Worm (Caenorhabditis elegans) whole organism, L1 larva: ENCODE data around the gene ddp-1.

Source experiments
- C04F5.9 ChIP-seq: sonication (generic microtip); optimal IDR thresholded peaks from 2 replicates; lab custom pipeline; 2016; ENCODE audit warnings: missing genetic modification characterization, missing compliant biosample characterization
- C16A3.4 ChIP-seq: fragments of 150-350 bp; optimal IDR thresholded peaks from 2 replicates; lab custom pipeline; 2014; ENCODE audit warnings: missing biosample characterization, missing genetic modification characterization
- C34B4.2 ChIP-seq: sonication (generic microtip); optimal IDR thresholded peaks from 2 replicates; lab custom pipeline; 2017; ENCODE audit warnings: mild to moderate bottlenecking, missing genetic modification characterization, missing compliant biosample characterization
- F16B12.6 ChIP-seq: fragments of 150-350 bp; optimal IDR thresholded peaks from 2 replicates; lab custom pipeline; 2014; ENCODE audit warnings: missing biosample characterization, missing genetic modification characterization
- ama-1 ChIP-seq: fragments of 150-350 bp; optimal IDR thresholded peaks from 2 replicates; lab custom pipeline; 2014
- blmp-1 ChIP-seq: fragments of 150-350 bp; optimal IDR thresholded peaks from 2 replicates; lab custom pipeline; 2014; ENCODE audit warnings: missing biosample characterization, missing genetic modification characterization
- ceh-63 ChIP-seq: fragments of 200-800 bp; sonication (Bioruptor generic); optimal IDR thresholded peaks from 2 replicates; lab custom pipeline; 2018; ENCODE audit warnings: mild to moderate bottlenecking, missing genetic modification characterization, missing compliant biosample characterization
- ceh-8 ChIP-seq: fragments of 200-800 bp; sonication (Bioruptor generic); optimal IDR thresholded peaks from 2 replicates; lab custom pipeline; 2018; ENCODE audit warnings: mild to moderate bottlenecking, missing genetic modification characterization, moderate library complexity, missing compliant biosample characterization
- ceh-82 ChIP-seq, 3 experiments: fragments of 150-350 bp in 1 of 3; sonication (generic microtip) in 2 of 3; optimal IDR thresholded peaks; 2 replicates each; lab custom pipeline; 2014 to 2017; ENCODE audit warnings: missing biosample characterization in 3 of 3, missing genetic modification characterization in 3 of 3
- ces-1 ChIP-seq: fragments of 150-350 bp; optimal IDR thresholded peaks from 2 replicates; lab custom pipeline; 2014; ENCODE audit warnings: missing biosample characterization, missing genetic modification reagents, missing genetic modification characterization
- dpl-1 ChIP-seq, 3 experiments: fragments of 150-350 bp in 2 of 3; sonication (generic microtip) in 1 of 3; optimal IDR thresholded peaks; 2 replicates each; lab custom pipeline; 2014 to 2017; ENCODE audit warnings: missing biosample characterization in 3 of 3, missing genetic modification characterization in 3 of 3, missing genetic modification reagents in 3 of 3
- dsc-1 ChIP-seq: sonication (generic microtip); optimal IDR thresholded peaks from 2 replicates; lab custom pipeline; 2016; ENCODE audit warnings: mild to moderate bottlenecking, missing genetic modification characterization, missing compliant biosample characterization
- efl-1 ChIP-seq, 4 experiments: fragments of 150-350 bp; optimal IDR thresholded peaks in 3 of 4; peaks in 1 of 4; 1 replicate in 1 of 4; 2 replicates in 3 of 4; lab custom pipeline; 2014; ENCODE audit warnings: missing biosample characterization in 2 of 4, missing genetic modification characterization in 2 of 4, missing genetic modification reagents in 2 of 4
- egl-13 ChIP-seq: sonication (generic microtip); optimal IDR thresholded peaks from 2 replicates; lab custom pipeline; 2016; ENCODE audit warnings: missing genotype, missing genetic modification reagents, missing genetic modification characterization, missing compliant biosample characterization
- elt-3 ChIP-seq, 6 experiments: fragments of 150-350 bp in 1 of 6; sonication (generic microtip); optimal IDR thresholded peaks; 2 replicates each; lab custom pipeline; 2017 to 2018; ENCODE audit warnings: missing biosample characterization in 6 of 6, missing genetic modification characterization in 6 of 6, inconsistent platforms in 1 of 6
- ets-5 ChIP-seq: fragments of 200-800 bp; sonication (Bioruptor generic); IDR thresholded peaks from 2 replicates; pipeline ENCODE4 v1.3.6; 2022; ENCODE audit warnings: missing genetic modification characterization, missing compliant biosample characterization
- fkh-4 ChIP-seq: sonication (generic microtip); optimal IDR thresholded peaks from 2 replicates; lab custom pipeline; 2016; ENCODE audit warnings: missing compliant biosample characterization, missing genetic modification characterization, borderline replicate concordance
- fkh-8 ChIP-seq: sonication (generic microtip); optimal IDR thresholded peaks from 2 replicates; lab custom pipeline; 2016; ENCODE audit warnings: mild to moderate bottlenecking, missing genetic modification characterization, missing compliant biosample characterization
- fos-1 ChIP-seq: fragments of 150-350 bp; optimal IDR thresholded peaks from 2 replicates; lab custom pipeline; 2014; ENCODE audit warnings: missing biosample characterization, missing genetic modification characterization
- hlh-4 ChIP-seq: sonication (generic microtip); optimal IDR thresholded peaks from 2 replicates; lab custom pipeline; 2016; ENCODE audit warnings: mild to moderate bottlenecking, missing genetic modification characterization, missing compliant biosample characterization
- hpl-2 ChIP-seq: fragments of 150-350 bp; optimal IDR thresholded peaks from 2 replicates; lab custom pipeline; 2014; ENCODE audit warnings: missing biosample characterization, missing genetic modification reagents, missing genetic modification characterization
- irx-1 ChIP-seq: sonication (generic microtip); optimal IDR thresholded peaks from 2 replicates; lab custom pipeline; 2016; ENCODE audit warnings: missing genetic modification characterization, missing compliant biosample characterization
- lin-15B ChIP-seq: fragments of 150-350 bp; sonication (generic microtip); optimal IDR thresholded peaks from 3 replicates; lab custom pipeline; 2014; ENCODE audit warnings: missing biosample characterization, missing genetic modification characterization
- lin-39 ChIP-seq: fragments of 150-350 bp; optimal IDR thresholded peaks from 2 replicates; lab custom pipeline; 2014; ENCODE audit warnings: missing biosample characterization, missing genetic modification reagents, missing genetic modification characterization
- mab-9 ChIP-seq: fragments of 200-800 bp; sonication (Bioruptor generic); IDR thresholded peaks from 2 replicates; pipeline ENCODE4 v1.3.6; 2022; ENCODE audit warnings: missing genetic modification reagents, missing genetic modification characterization, missing compliant biosample characterization
- mdl-1 ChIP-seq, 2 experiments: fragments of 150-350 bp; optimal IDR thresholded peaks; 2 replicates each; lab custom pipeline; 2014 to 2017; ENCODE audit warnings: missing biosample characterization in 2 of 2, missing genetic modification characterization in 2 of 2, inconsistent platforms in 1 of 2
- nhr-12 ChIP-seq: sonication (generic microtip); optimal IDR thresholded peaks from 2 replicates; lab custom pipeline; 2017; ENCODE audit warnings: missing biosample characterization, missing genetic modification characterization
- nhr-28 ChIP-seq: fragments of 150-350 bp; optimal IDR thresholded peaks from 2 replicates; lab custom pipeline; 2014; ENCODE audit warnings: missing biosample characterization, missing genetic modification characterization
- nhr-47 ChIP-seq: sonication (generic microtip); optimal IDR thresholded peaks from 2 replicates; lab custom pipeline; 2016; ENCODE audit warnings: mild to moderate bottlenecking, missing genetic modification characterization, moderate library complexity, missing compliant biosample characterization
- nhr-71 ChIP-seq: sonication (generic microtip); optimal IDR thresholded peaks from 2 replicates; lab custom pipeline; 2016; ENCODE audit warnings: mild to moderate bottlenecking, missing genetic modification characterization, moderate library complexity, missing compliant biosample characterization
- nhr-76 ChIP-seq: sonication (generic microtip); optimal IDR thresholded peaks from 2 replicates; lab custom pipeline; 2017; ENCODE audit warnings: missing biosample characterization, missing genetic modification characterization
- nhr-77 ChIP-seq: fragments of 150-350 bp; optimal IDR thresholded peaks from 2 replicates; lab custom pipeline; 2014; ENCODE audit warnings: missing biosample characterization, missing genetic modification characterization
- nhr-84 ChIP-seq: sonication (generic microtip); optimal IDR thresholded peaks from 2 replicates; lab custom pipeline; 2017; ENCODE audit warnings: missing biosample characterization, missing genetic modification characterization
- nhr-85 ChIP-seq: sonication (generic microtip); peaks from one replicate; lab custom pipeline; 2016; ENCODE audit warnings: missing genetic modification characterization, inconsistent platforms, missing compliant biosample characterization
- nhr-90 ChIP-seq: sonication (generic microtip); optimal IDR thresholded peaks from 2 replicates; lab custom pipeline; 2016; ENCODE audit warnings: mild to moderate bottlenecking, missing genetic modification characterization, missing compliant biosample characterization; ENCODE audit not compliant: poor library complexity
- pag-3 ChIP-seq: sonication (generic microtip); optimal IDR thresholded peaks from 2 replicates; lab custom pipeline; 2017; ENCODE audit warnings: missing genetic modification characterization, mild to moderate bottlenecking, missing compliant biosample characterization, antibody characterized with exemption, borderline replicate concordance; ENCODE audit not compliant: insufficient read depth
- pax-3 ChIP-seq: fragments of 200-800 bp; sonication (Bioruptor generic); optimal IDR thresholded peaks from 2 replicates; lab custom pipeline; 2018; ENCODE audit warnings: mild to moderate bottlenecking, missing genetic modification characterization, moderate library complexity, missing compliant biosample characterization
- pqm-1 ChIP-seq: sonication (generic microtip); optimal IDR thresholded peaks from 3 replicates; lab custom pipeline; 2017; ENCODE audit warnings: missing biosample characterization, missing genetic modification characterization
- skn-1 ChIP-seq: fragments of 150-350 bp; optimal IDR thresholded peaks from 2 replicates; lab custom pipeline; 2014; ENCODE audit warnings: missing biosample characterization, missing genetic modification characterization
- sox-4 ChIP-seq: sonication (generic microtip); optimal IDR thresholded peaks from 2 replicates; lab custom pipeline; 2016; ENCODE audit warnings: missing genetic modification characterization, missing compliant biosample characterization
- sup-37 ChIP-seq: fragments of 200-800 bp; sonication (Bioruptor generic); optimal IDR thresholded peaks from 2 replicates; lab custom pipeline; 2018; ENCODE audit warnings: mild to moderate bottlenecking, missing genetic modification characterization, missing compliant biosample characterization
- swsn-7 ChIP-seq: sonication (generic microtip); optimal IDR thresholded peaks from 2 replicates; lab custom pipeline; 2016; ENCODE audit warnings: missing genetic modification characterization, missing compliant biosample characterization
- unc-30 ChIP-seq: sonication (generic microtip); optimal IDR thresholded peaks from 2 replicates; lab custom pipeline; 2017; ENCODE audit warnings: missing biosample characterization, missing genetic modification characterization
- unc-62 ChIP-seq: fragments of 150-350 bp; optimal IDR thresholded peaks from 2 replicates; lab custom pipeline; 2014; ENCODE audit warnings: missing biosample characterization, missing genetic modification reagents, missing genetic modification characterization
- unc-98 ChIP-seq: fragments of 200-800 bp; sonication (Bioruptor generic); IDR thresholded peaks from 2 replicates; pipeline ENCODE4 v1.3.6; 2022; ENCODE audit warnings: missing genetic modification characterization, missing compliant biosample characterization
- vab-15 ChIP-seq: sonication (generic microtip); optimal IDR thresholded peaks from 2 replicates; lab custom pipeline; 2017; ENCODE audit warnings: missing genotype, mild to moderate bottlenecking, missing genetic modification characterization, missing compliant biosample characterization
- xbp-1 ChIP-seq: sonication (generic microtip); optimal IDR thresholded peaks from 2 replicates; lab custom pipeline; 2016; ENCODE audit warnings: missing genetic modification characterization, missing compliant biosample characterization
- zag-1 ChIP-seq: fragments of 150-350 bp; optimal IDR thresholded peaks from 2 replicates; lab custom pipeline; 2014; ENCODE audit warnings: missing biosample characterization, missing genetic modification characterization
- ztf-11 ChIP-seq, 2 experiments: sonication (generic microtip); optimal IDR thresholded peaks; 2 replicates each; lab custom pipeline; 2016 to 2017; ENCODE audit warnings: missing genetic modification characterization in 2 of 2, missing biosample characterization in 1 of 2, missing compliant biosample characterization in 1 of 2

ddp-1 gene

DNA sequence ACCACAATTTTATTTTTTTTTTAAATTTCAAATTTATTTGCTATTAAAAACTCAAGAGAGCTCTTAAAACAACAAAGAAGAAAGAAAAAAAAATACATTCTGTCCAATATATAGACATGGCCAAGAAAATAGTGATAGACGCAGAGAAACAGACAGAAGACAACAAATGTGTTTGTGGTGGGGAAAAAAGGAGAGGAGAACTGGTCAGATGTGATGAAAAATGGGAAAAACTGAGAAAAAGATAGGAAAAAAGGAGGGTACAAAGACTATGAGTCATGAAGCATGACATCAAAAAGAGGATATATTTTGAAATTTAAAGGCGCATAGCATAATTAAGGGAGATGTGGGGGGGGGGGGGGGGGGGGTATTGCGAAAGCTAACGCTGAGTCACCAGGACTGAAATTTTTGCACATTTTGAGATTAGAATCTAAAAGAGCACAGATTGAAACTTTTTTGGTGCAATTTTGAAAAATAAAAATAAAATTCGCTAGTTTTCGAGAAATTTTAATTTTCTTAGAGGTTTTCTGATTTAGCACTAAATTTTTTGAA is 40.6 kb upstream of the ddp-1 start (continued):
- no peak for TF ChIP-seq mdl-1 (tag; optimal IDR thresholded peaks at IDR 0.05; lab: Kevin White, UChicago)
- peak; percentile 30 to 46 for TF ChIP-seq efl-1 (optimal IDR thresholded peaks at IDR 0.05; lab: Kevin White, UChicago)
- peak in 1 of 2 experiments; percentile 2 for TF ChIP-seq efl-1 (GFP tag; optimal IDR thresholded peaks at IDR 0.05 in 1 of 2; lab: Kevin White, UChicago)
- TF ChIP-seq, all 84 proteins: peak for 18

DNA sequence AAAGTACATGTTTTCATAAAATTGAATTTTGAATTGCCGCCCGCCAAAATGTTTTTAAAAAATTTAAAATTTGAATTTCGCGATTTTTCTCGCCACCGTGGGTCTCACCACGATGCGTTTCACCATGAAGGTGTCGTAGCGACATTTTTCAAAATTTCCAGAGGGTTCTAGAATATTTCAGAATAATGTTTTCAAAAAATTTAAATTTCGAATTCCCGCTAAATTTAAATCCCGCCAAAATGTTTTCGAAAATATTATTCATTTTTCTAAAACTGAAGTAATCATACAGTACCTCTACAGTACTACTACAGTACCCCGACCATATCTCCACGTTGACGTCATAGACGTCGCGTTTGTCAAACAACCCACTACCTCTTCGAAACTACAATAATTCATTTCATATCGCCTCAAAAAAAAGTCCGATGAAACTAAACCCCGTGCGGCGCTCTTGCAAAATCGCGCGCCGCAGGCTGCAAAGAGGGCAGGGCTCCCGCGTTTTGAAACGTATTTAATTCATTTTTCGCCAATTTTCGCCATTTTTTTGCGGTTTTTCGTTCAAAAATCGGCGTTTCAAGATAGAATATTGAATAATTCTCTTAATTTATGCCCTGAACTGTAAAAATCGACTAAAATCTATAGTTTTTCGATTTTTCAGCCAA is 35.3 kb upstream of the ddp-1 start, which contains the start of the genes pvf-1 and Y39A3CL.7:
Gene pvf-1 (minus strand): TSS at position 51 of the 659 bp plus-strand sequence.
Gene Y39A3CL.7 (plus strand): TSS at position 656 of the 659 bp plus-strand sequence.
- TF ChIP-seq nhr-28 (tag; lab: Kevin White, UChicago), result no peak
- no peak for TF ChIP-seq fos-1 (tag; lab: Kevin White, UChicago)
- no peak for TF ChIP-seq nhr-84 (tag; lab: Kevin White, UChicago)
- TF ChIP-seq lin-39 (tag; lab: Kevin White, UChicago), result no peak
- peak; percentile 57 for TF ChIP-seq swsn-7
- peak; percentile 34 for TF ChIP-seq nhr-90 (tag; lab: Kevin White, UChicago)
- no peak for TF ChIP-seq nhr-71 (tag; lab: Kevin White, UChicago)
- TF ChIP-seq pag-3 (tag; lab: Kevin White, UChicago), result no peak
- TF ChIP-seq ama-1 (lab: Kevin White, UChicago), result no peak
- TF ChIP-seq unc-62 (GFP tag; lab: Kevin White, UChicago), result no peak
- no peak for TF ChIP-seq hlh-4 (tag; lab: Kevin White, UChicago)
- TF ChIP-seq hpl-2 (GFP tag; lab: Kevin White, UChicago), result no peak
- no peak for TF ChIP-seq mab-9 (GFP tag; lab: Robert Waterston, UW)
- TF ChIP-seq C16A3.4, result no peak
- TF ChIP-seq ceh-63 (GFP tag; lab: Kevin White, UChicago), result no peak
- no peak for TF ChIP-seq pax-3 (tag; lab: Kevin White, UChicago)
- no peak for TF ChIP-seq blmp-1 (tag; lab: Kevin White, UChicago)
- peak in 1 of 6 experiments; percentile 21 for TF ChIP-seq elt-3 (tag; optimal IDR thresholded peaks at IDR 0.05; lab: Kevin White, UChicago)
- TF ChIP-seq unc-98 (GFP tag; lab: Robert Waterston, UW), result no peak
- no peak for TF ChIP-seq ets-5
- TF ChIP-seq dsc-1 (tag; lab: Kevin White, UChicago), result peak; percentile 35
- TF ChIP-seq nhr-77 (tag; lab: Kevin White, UChicago), result no peak
- peak; percentile 23 for TF ChIP-seq skn-1 (tag; lab: Kevin White, UChicago)
- TF ChIP-seq nhr-12 (tag; lab: Kevin White, UChicago), result no peak
- no peak for TF ChIP-seq nhr-47 (tag; lab: Kevin White, UChicago)
- TF ChIP-seq nhr-76 (tag; lab: Kevin White, UChicago), result no peak
- peak; percentile 53 for TF ChIP-seq xbp-1
- TF ChIP-seq C34B4.2, result no peak
- TF ChIP-seq ceh-82 (tag; optimal IDR thresholded peaks at IDR 0.05; lab: Kevin White, UChicago), result peak in 2 of 3 experiments; percentile 18 to 26
- TF ChIP-seq F16B12.6 (tag; lab: Kevin White, UChicago), result no peak
- no peak for TF ChIP-seq vab-15 (tag; lab: Kevin White, UChicago)
- TF ChIP-seq egl-13 (tag; lab: Kevin White, UChicago), result no peak
- TF ChIP-seq irx-1 (tag; lab: Kevin White, UChicago), result no peak
- no peak for TF ChIP-seq C04F5.9 (tag; lab: Kevin White, UChicago)
- peak in 2 of 3 experiments; percentile 42 to 43 for TF ChIP-seq dpl-1 (GFP tag; optimal IDR thresholded peaks at IDR 0.05; lab: Kevin White, UChicago)
- TF ChIP-seq unc-30 (tag; lab: Kevin White, UChicago), result no peak
- TF ChIP-seq mdl-1 (tag; optimal IDR thresholded peaks at IDR 0.05; lab: Kevin White, UChicago), result peak in 1 of 2 experiments; percentile 19
- no peak for TF ChIP-seq ces-1
- TF ChIP-seq nhr-85 (tag; lab: Kevin White, UChicago), result peak; percentile 72
- no peak for TF ChIP-seq zag-1
- no peak for TF ChIP-seq ceh-8
- TF ChIP-seq pqm-1, result no peak
- no peak for TF ChIP-seq fkh-8
- no peak for TF ChIP-seq lin-15B (tag; lab: Kevin White, UChicago)
- no peak for TF ChIP-seq ztf-11 (tag; optimal IDR thresholded peaks at IDR 0.05; lab: Kevin White, UChicago)
- TF ChIP-seq sup-37 (GFP tag; lab: Kevin White, UChicago), result no peak
- TF ChIP-seq fkh-4 (tag; lab: Kevin White, UChicago), result no peak
- peak; percentile 29 for TF ChIP-seq sox-4 (tag; lab: Kevin White, UChicago)
